Fruit fly (Drosophila melanogaster) whole organism, adult: ENCODE data around the gene CG5196.

ENCODE experiments used
- Crg-1 ChIP-seq: fragments of 200-800 bp; sonication (Bioruptor generic); optimal IDR thresholded peaks from 2 replicates; lab custom pipeline; 2016; ENCODE audit warnings: missing biosample characterization, missing genetic modification characterization
- Hr96 ChIP-seq: fragments of 200-800 bp; sonication (Bioruptor generic); optimal IDR thresholded peaks from 2 replicates; lab custom pipeline; 2016; ENCODE audit warnings: missing biosample characterization, missing genetic modification characterization
- bab1 ChIP-seq: fragments of 200-800 bp; sonication (Bioruptor generic); optimal IDR thresholded peaks from 3 replicates; lab custom pipeline; 2019; ENCODE audit warnings: missing biosample characterization, mild to moderate bottlenecking, missing genetic modification characterization, moderate library complexity
- cnc ChIP-seq, 2 experiments: fragments of >200 bp; optimal IDR thresholded peaks; 2 replicates each; lab custom pipeline; 2017
- pad ChIP-seq: fragments of 200-800 bp; sonication (Bioruptor generic); optimal IDR thresholded peaks from 3 replicates; lab custom pipeline; 2017; ENCODE audit warnings: missing biosample characterization, missing genetic modification characterization, mild to moderate bottlenecking, moderate library complexity, missing genetic modification reagents

DNA sequence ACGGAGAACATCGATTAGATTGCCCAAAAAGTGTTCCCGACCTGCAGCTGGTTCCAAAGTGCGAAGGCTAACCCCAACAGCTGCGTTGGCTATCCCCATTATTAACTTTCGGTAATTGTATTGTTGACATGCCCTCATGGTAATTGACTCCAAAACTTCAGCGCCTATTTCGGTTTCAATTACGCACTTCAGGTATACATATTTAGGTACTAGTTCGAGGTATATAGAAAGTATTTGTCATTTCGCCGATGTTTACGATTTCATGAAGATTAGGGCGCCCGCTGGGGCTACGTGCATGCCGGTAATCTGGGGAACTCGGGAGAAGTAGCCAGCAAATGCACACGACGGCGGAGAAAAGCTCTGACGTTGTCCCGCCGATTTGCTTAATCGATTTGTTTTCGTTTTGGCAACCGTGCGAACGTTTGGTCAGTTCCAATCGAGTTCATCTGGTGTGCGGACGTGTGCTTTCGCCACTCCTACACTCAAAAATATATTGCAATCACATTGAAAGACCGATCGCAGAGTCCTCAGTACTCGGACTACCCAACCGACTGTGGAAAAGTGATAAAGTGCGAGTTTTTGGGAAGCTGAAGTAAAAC is 33.0 kb downstream of the CG5196 start:
- TF ChIP-seq pad (GFP tag; lab: Kevin White, UChicago) = peak; percentile 6
- TF ChIP-seq Crg-1 (GFP tag; lab: Kevin White, UChicago) = no peak
- TF ChIP-seq Hr96 (GFP tag; lab: Kevin White, UChicago) = no peak
- peak; percentile 29 for TF ChIP-seq bab1 (GFP tag; lab: Kevin White, UChicago)
- no peak for TF ChIP-seq cnc (optimal IDR thresholded peaks at IDR 0.05; lab: Kevin White, UChicago)
